Worm (Caenorhabditis elegans): ENCODE results near the gene R02F2.9.

R02F2.9 gene

DNA sequence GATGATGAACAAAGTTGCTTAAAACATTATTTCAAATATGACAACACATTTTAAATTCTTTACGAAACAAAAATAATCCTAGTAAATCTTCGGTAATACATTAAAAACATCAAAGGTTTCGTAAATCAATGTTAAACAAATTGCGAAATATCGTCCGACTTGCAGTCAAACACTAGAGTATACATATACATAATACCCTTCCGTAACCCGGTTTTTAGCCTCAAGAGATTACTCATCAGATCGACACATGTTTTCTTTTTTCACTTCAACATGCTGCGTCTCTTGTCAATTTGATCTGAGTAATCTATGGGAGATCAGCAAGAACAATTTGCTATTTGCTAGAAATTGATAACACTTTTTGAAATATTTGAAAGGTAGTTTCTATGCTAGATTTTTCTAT lies 47.3 kb downstream of the R02F2.9 start:
- no peak for TF ChIP-seq efl-1 (optimal IDR thresholded peaks at IDR 0.05)
- TF ChIP-seq efl-1 (GFP tag; optimal IDR thresholded peaks at IDR 0.05 in 1 of 2): peak in 1 of 2 experiments; percentile 1
- TF ChIP-seq fkh-10 (GFP tag; optimal IDR thresholded peaks at IDR 0.05): no peak
- TF ChIP-seq dpl-1 (GFP tag; optimal IDR thresholded peaks at IDR 0.05): peak in 1 of 3 experiments; percentile 9
- TF ChIP-seq egl-13 (tag; optimal IDR thresholded peaks at IDR 0.05): no peak
- peak; percentile 22 for TF ChIP-seq lin-14 (GFP tag; optimal IDR thresholded peaks at IDR 0.05)
- TF ChIP-seq efl-3 (GFP tag; optimal IDR thresholded peaks at IDR 0.05): no peak
- TF ChIP-seq unc-30 (tag; optimal IDR thresholded peaks at IDR 0.05): no peak
- TF ChIP-seq elt-2 (tag; optimal IDR thresholded peaks at IDR 0.05): no peak
- no peak for TF ChIP-seq nhr-12 (tag; optimal IDR thresholded peaks at IDR 0.05)
- no peak for TF ChIP-seq unc-62 (GFP tag; optimal IDR thresholded peaks at IDR 0.05)
- no peak for TF ChIP-seq mep-1 (tag; optimal IDR thresholded peaks at IDR 0.05)
- TF ChIP-seq nhr-90 (tag; optimal IDR thresholded peaks at IDR 0.05; ENCODE audit: poor library complexity): no peak
- TF ChIP-seq blmp-1 (tag; optimal IDR thresholded peaks at IDR 0.05): peak; percentile 23
- no peak for TF ChIP-seq aly-2 (tag; optimal IDR thresholded peaks at IDR 0.05)
- TF ChIP-seq nhr-84 (tag; optimal IDR thresholded peaks at IDR 0.05): no peak
- no peak for TF ChIP-seq grh-1 (GFP tag; IDR thresholded peaks at IDR 0.05)
- TF ChIP-seq lsy-2 (tag; optimal IDR thresholded peaks at IDR 0.05): peak in 1 of 2 experiments; percentile 13
- TF ChIP-seq pax-3 (tag; optimal IDR thresholded peaks at IDR 0.05): no peak
- no peak for TF ChIP-seq isw-1 (GFP tag; IDR thresholded peaks at IDR 0.05)
- TF ChIP-seq fkh-4 (tag; optimal IDR thresholded peaks at IDR 0.05; ENCODE audit: borderline replicate concordance): no peak
- peak; percentile 25 for TF ChIP-seq snu-23 (GFP tag; optimal IDR thresholded peaks at IDR 0.05)
- no peak for TF ChIP-seq zip-4 (GFP tag; optimal IDR thresholded peaks at IDR 0.05)
- peak in 1 of 6 experiments; percentile 55 for TF ChIP-seq elt-3 (tag; optimal IDR thresholded peaks at IDR 0.05)
- peak; percentile 42 for TF ChIP-seq nhr-20 (tag; optimal IDR thresholded peaks at IDR 0.05)
- TF ChIP-seq ces-1 (GFP tag; optimal IDR thresholded peaks at IDR 0.05): no peak
- peak; percentile 30 for TF ChIP-seq fos-1 (tag; optimal IDR thresholded peaks at IDR 0.05)
- TF ChIP-seq nhr-77 (tag; optimal IDR thresholded peaks at IDR 0.05): no peak
- TF ChIP-seq nhr-76 (tag; optimal IDR thresholded peaks at IDR 0.05): no peak
- no peak for TF ChIP-seq mab-9 (GFP tag; IDR thresholded peaks at IDR 0.05)
- TF ChIP-seq xbp-1 (tag; optimal IDR thresholded peaks at IDR 0.05): no peak
- TF ChIP-seq lin-13 (GFP tag; optimal IDR thresholded peaks at IDR 0.05): no peak
- TF ChIP-seq skn-1 (tag; optimal IDR thresholded peaks at IDR 0.05): peak; percentile 29
- TF ChIP-seq jun-1 (tag; optimal IDR thresholded peaks at IDR 0.05): no peak

DNA sequence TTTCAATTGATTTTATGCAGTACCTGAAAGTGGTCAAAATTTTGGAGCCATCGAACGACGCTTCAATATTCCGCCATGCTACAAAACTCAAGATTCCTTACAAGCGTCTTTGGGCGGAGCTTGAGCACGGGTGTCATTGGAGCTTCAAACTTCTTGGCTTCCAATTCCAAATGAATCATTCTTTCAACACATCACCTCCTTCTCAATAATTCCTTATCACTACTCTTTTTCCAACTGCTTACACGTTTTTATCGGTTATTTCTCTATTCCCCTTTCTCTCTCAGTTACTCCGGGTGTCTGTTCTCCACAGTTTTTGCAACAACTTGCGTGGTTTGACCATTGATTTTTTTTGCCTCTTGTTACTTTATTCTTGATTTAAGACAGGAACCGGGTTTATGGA lies 47.7 kb downstream of the R02F2.9 start, which contains the start of gene F09F7.5:
F09F7.5 (plus strand) TSS at position 258 of the 400 bp plus-strand sequence.
- no peak for TF ChIP-seq nhr-76 (tag; optimal IDR thresholded peaks at IDR 0.05)
- no peak for TF ChIP-seq lin-35 (GFP tag; optimal IDR thresholded peaks at IDR 0.05)
- no peak for TF ChIP-seq egl-27 (tag; optimal IDR thresholded peaks at IDR 0.05)
- TF ChIP-seq Y116A8C.19 (tag; optimal IDR thresholded peaks at IDR 0.05; ENCODE audit: borderline replicate concordance): no peak
- peak; percentile 45 for TF ChIP-seq nhr-85 (tag)
- TF ChIP-seq efl-1 (optimal IDR thresholded peaks at IDR 0.05): no peak
- peak in 1 of 2 experiments; percentile 56 for TF ChIP-seq efl-1 (GFP tag; optimal IDR thresholded peaks at IDR 0.05 in 1 of 2)
